Fruit fly (Drosophila melanogaster) whole organism, pupa: ENCODE data around the gene CG3348.

Experiments used
- CG32121 ChIP-seq: fragments of 200-800 bp; sonication (Bioruptor generic); IDR thresholded peaks from 2 replicates; pipeline ENCODE4 v1.3.6; 2022; ENCODE audit warnings: missing biosample characterization, missing genetic modification characterization
- Pif1A ChIP-seq: fragments of 200-800 bp; sonication (Bioruptor generic); optimal IDR thresholded peaks from 3 replicates; lab custom pipeline; 2016; ENCODE audit warnings: missing biosample characterization, missing genetic modification characterization
- rn ChIP-seq: fragments of 200-800 bp; sonication (Bioruptor generic); IDR thresholded peaks from 2 replicates; pipeline ENCODE4 v1.3.6; 2022; ENCODE audit warnings: missing biosample characterization, missing genetic modification characterization

dm6 chr3R:27273118-27274062, 18.6 kb downstream of the CG3348 start, which contains the start of gene CG5934:
- TF ChIP-seq CG32121 (GFP tag; lab: Robert Waterston, UW), result no peak
- no peak for TF ChIP-seq rn
- no peak for TF ChIP-seq Pif1A (GFP tag; lab: Kevin White, UChicago)
